Worm (Caenorhabditis elegans): ENCODE results near the gene wdr-48.

The wdr-48 gene

ce11 chrIII:4587177-4587576 lies 8.5 kb downstream of the wdr-48 start, which contains the start of the genes F35G12.7 and smc-4 (continued):
- TF ChIP-seq hlh-4 (tag; optimal IDR thresholded peaks at IDR 0.05) (no peak), ets-5 (GFP tag; IDR thresholded peaks at IDR 0.05) (no peak), unc-62 (GFP tag; optimal IDR thresholded peaks at IDR 0.05) (no peak), alr-1 (tag; optimal IDR thresholded peaks at IDR 0.05; ENCODE audit: borderline replicate concordance) (no peak), swsn-7 (tag; optimal IDR thresholded peaks at IDR 0.05) (peak; percentile 64), ztf-4 (tag; optimal IDR thresholded peaks at IDR 0.05) (peak; percentile 26), pqm-1 (tag; optimal IDR thresholded peaks at IDR 0.05) (no peak), lsy-2 (tag; optimal IDR thresholded peaks at IDR 0.05) (peak; percentile 91 to 96), aha-1 (tag; optimal IDR thresholded peaks at IDR 0.05) (no peak), hlh-17 (GFP tag; optimal IDR thresholded peaks at IDR 0.05; ENCODE audit: borderline replicate concordance) (no peak), vab-15 (tag; optimal IDR thresholded peaks at IDR 0.05) (peak; percentile 30), sox-4 (tag; optimal IDR thresholded peaks at IDR 0.05) (no peak), nhr-28 (tag; optimal IDR thresholded peaks at IDR 0.05) (no peak), lin-39 (tag; optimal IDR thresholded peaks at IDR 0.05) (peak; percentile 15), ama-1 (optimal IDR thresholded peaks at IDR 0.05) (no peak), pax-3 (tag; optimal IDR thresholded peaks at IDR 0.05) (no peak), sup-37 (GFP tag; optimal IDR thresholded peaks at IDR 0.05) (no peak), nhr-11 (tag; optimal IDR thresholded peaks at IDR 0.05) (no peak), unc-86 (tag; optimal IDR thresholded peaks at IDR 0.05) (peak; percentile 6), skn-1 (tag; optimal IDR thresholded peaks at IDR 0.05) (no peak), hpl-2 (GFP tag; optimal IDR thresholded peaks at IDR 0.05) (no peak), xbp-1 (tag; optimal IDR thresholded peaks at IDR 0.05) (peak; percentile 58), egl-27 (tag; optimal IDR thresholded peaks at IDR 0.05) (no peak), lir-3 (tag; optimal IDR thresholded peaks at IDR 0.05; ENCODE audit: poor library complexity) (no peak), fos-1 (tag; optimal IDR thresholded peaks at IDR 0.05) (no peak), F16B12.6 (tag; optimal IDR thresholded peaks at IDR 0.05) (peak; percentile 95), elt-3 (tag; optimal IDR thresholded peaks at IDR 0.05) (no peak), ceh-63 (GFP tag; optimal IDR thresholded peaks at IDR 0.05) (no peak), irx-1 (tag; optimal IDR thresholded peaks at IDR 0.05) (peak; percentile 46), nhr-71 (tag; optimal IDR thresholded peaks at IDR 0.05) (peak; percentile 73), nhr-19 (GFP tag; conservative IDR thresholded peaks at IDR 0.05) (peak; percentile 71), ceh-82 (tag; optimal IDR thresholded peaks at IDR 0.05) (peak in 2 of 3 experiments; percentile 35 to 47), tbx-2 (tag; optimal IDR thresholded peaks at IDR 0.05) (peak; percentile 58), fkh-4 (tag; optimal IDR thresholded peaks at IDR 0.05; ENCODE audit: borderline replicate concordance) (no peak), mab-9 (GFP tag; IDR thresholded peaks at IDR 0.05) (peak; percentile 41; the same call in 1 of the 2 replicates), jun-1 (tag; optimal IDR thresholded peaks at IDR 0.05) (no peak), nhr-20 (tag; optimal IDR thresholded peaks at IDR 0.05) (peak; percentile 61), ceh-88 (GFP tag; IDR thresholded peaks at IDR 0.05) (no peak), zag-1 (tag; optimal IDR thresholded peaks at IDR 0.05) (no peak), nhr-77 (tag; optimal IDR thresholded peaks at IDR 0.05) (no peak), nhr-76 (tag; optimal IDR thresholded peaks at IDR 0.05) (no peak), nhr-84 (tag; optimal IDR thresholded peaks at IDR 0.05) (no peak), pag-3 (tag; optimal IDR thresholded peaks at IDR 0.05; ENCODE audit: borderline replicate concordance, insufficient read depth) (no peak), ztf-11 (tag; optimal IDR thresholded peaks at IDR 0.05) (peak in 1 of 2 experiments; percentile 17), ceh-90 (tag; optimal IDR thresholded peaks at IDR 0.05) (no peak), egl-13 (tag; optimal IDR thresholded peaks at IDR 0.05) (no peak), fkh-8 (tag; optimal IDR thresholded peaks at IDR 0.05) (peak; percentile 26), lin-14 (GFP tag; optimal IDR thresholded peaks at IDR 0.05) (no peak), C34B4.2 (tag; optimal IDR thresholded peaks at IDR 0.05) (no peak)

All from whole organism, L1 larva.